Fruit fly (Drosophila melanogaster) whole organism, embryonic: ENCODE measurements around the gene sky.

Experiments
- Aef1 ChIP-seq: fragments of 200-800 bp; sonication (Bioruptor generic); IDR thresholded peaks from 3 replicates; pipeline ENCODE4 v1.3.6; 2022; ENCODE audit warnings: missing biosample characterization, missing genetic modification characterization
- CG10654 ChIP-seq: fragments of 200-800 bp; sonication (Bioruptor generic); optimal IDR thresholded peaks from 2 replicates; lab custom pipeline; 2016; ENCODE audit warnings: missing biosample characterization, missing genetic modification characterization
- CG10959 ChIP-seq: fragments of 200-800 bp; sonication (Bioruptor generic); IDR thresholded peaks from 2 replicates; pipeline ENCODE4 v1.3.6; 2022; ENCODE audit warnings: missing biosample characterization, missing genetic modification characterization
- CG14014 ChIP-seq: fragments of 200-800 bp; sonication (Bioruptor generic); IDR thresholded peaks from 2 replicates; pipeline ENCODE4 v1.3.6; 2022; ENCODE audit warnings: missing biosample characterization, missing genetic modification characterization
- CG1529 ChIP-seq: fragments of 200-800 bp; sonication (Bioruptor generic); optimal IDR thresholded peaks from 3 replicates; lab custom pipeline; 2018; ENCODE audit warnings: missing biosample characterization, missing genetic modification characterization
- CG1647 ChIP-seq: fragments of 200-800 bp; sonication (Bioruptor generic); optimal IDR thresholded peaks from 3 replicates; lab custom pipeline; 2016; ENCODE audit warnings: missing biosample characterization, missing genetic modification characterization
- CG17361 ChIP-seq: fragments of 200-800 bp; sonication (Bioruptor generic); IDR thresholded peaks from 3 replicates; pipeline ENCODE4 v1.3.6; 2022; ENCODE audit warnings: missing biosample characterization, missing genetic modification characterization
- CG18011 ChIP-seq: fragments of 200-800 bp; sonication (Bioruptor generic); optimal IDR thresholded peaks from 2 replicates; lab custom pipeline; 2017; ENCODE audit warnings: missing biosample characterization, missing genetic modification characterization, mild to moderate bottlenecking, moderate library complexity, missing genotype
- CG18262 ChIP-seq: fragments of 200-800 bp; optimal IDR thresholded peaks from 3 replicates; lab custom pipeline; 2019; ENCODE audit warnings: missing biosample characterization, mild to moderate bottlenecking, missing genetic modification characterization, moderate library complexity
- CG2712 ChIP-seq: fragments of 200-800 bp; optimal IDR thresholded peaks from 3 replicates; lab custom pipeline; 2019; ENCODE audit warnings: missing biosample characterization, mild to moderate bottlenecking, missing genetic modification characterization, moderate library complexity
- CG30020 ChIP-seq: fragments of 200-800 bp; optimal IDR thresholded peaks from 2 replicates; lab custom pipeline; 2019; ENCODE audit warnings: missing biosample characterization, mild to moderate bottlenecking, missing genetic modification characterization, moderate library complexity
- CG3065 ChIP-seq: fragments of 200-800 bp; sonication (Bioruptor generic); optimal IDR thresholded peaks from 2 replicates; lab custom pipeline; 2016; ENCODE audit warnings: missing biosample characterization, missing genetic modification characterization
- CG31441 ChIP-seq: fragments of 200-800 bp; sonication (Bioruptor generic); IDR thresholded peaks from 2 replicates; pipeline ENCODE4 v1.3.6; 2022; ENCODE audit warnings: missing biosample characterization, missing genetic modification characterization
- CG32532 ChIP-seq: fragments of 200-800 bp; sonication (Bioruptor generic); IDR thresholded peaks from 2 replicates; pipeline ENCODE4 v1.3.6; 2022; ENCODE audit warnings: missing biosample characterization, missing genetic modification characterization
- CG6765 ChIP-seq: fragments of 200-800 bp; sonication (Bioruptor generic); optimal IDR thresholded peaks from 3 replicates; lab custom pipeline; 2017; ENCODE audit warnings: missing biosample characterization, mild to moderate bottlenecking, missing genetic modification characterization
- CG8478 ChIP-seq: fragments of >200 bp; optimal IDR thresholded peaks from 2 replicates; lab custom pipeline; 2018
- CG9609 ChIP-seq: fragments of 200-800 bp; sonication (Bioruptor generic); optimal IDR thresholded peaks from 3 replicates; lab custom pipeline; 2016; ENCODE audit warnings: missing biosample characterization, missing genetic modification characterization
- CG9727 ChIP-seq: fragments of 200-800 bp; sonication (Bioruptor generic); optimal IDR thresholded peaks from 3 replicates; lab custom pipeline; 2017; ENCODE audit warnings: missing biosample characterization, mild to moderate bottlenecking, missing genetic modification characterization
- CTCF ChIP-seq: fragments of 200-800 bp; sonication (Bioruptor generic); optimal IDR thresholded peaks from 2 replicates; lab custom pipeline; 2017; ENCODE audit warnings: missing biosample characterization, mild to moderate bottlenecking, missing genetic modification characterization, moderate library complexity
- CrebB ChIP-seq: fragments of 200-800 bp; sonication (Bioruptor generic); optimal IDR thresholded peaks from 3 replicates; lab custom pipeline; 2018; ENCODE audit warnings: missing biosample characterization, mild to moderate bottlenecking, missing genetic modification characterization
- D19A ChIP-seq: fragments of 200-800 bp; optimal IDR thresholded peaks from 3 replicates; lab custom pipeline; 2019; ENCODE audit warnings: missing biosample characterization, mild to moderate bottlenecking, missing genetic modification characterization, moderate library complexity
- D19B ChIP-seq: fragments of 200-800 bp; sonication (Bioruptor generic); optimal IDR thresholded peaks from 2 replicates; lab custom pipeline; 2017; ENCODE audit warnings: missing biosample characterization, mild to moderate bottlenecking, missing genetic modification characterization
- Drgx ChIP-seq: fragments of 200-800 bp; sonication (Bioruptor generic); IDR thresholded peaks from 2 replicates; pipeline ENCODE4 v1.3.6; 2022; ENCODE audit warnings: missing biosample characterization, missing genetic modification characterization
- Hr78 ChIP-seq, 2 experiments: fragments of 200-800 bp in 1 of 2; fragments of >200 bp in 1 of 2; sonication (Bioruptor generic) in 1 of 2; optimal IDR thresholded peaks; 2 replicates each; lab custom pipeline; 2017 to 2019; ENCODE audit warnings: missing biosample characterization in 2 of 2, missing genetic modification characterization in 2 of 2, mild to moderate bottlenecking in 1 of 2, moderate library complexity in 1 of 2
- Lpt ChIP-seq: fragments of >200 bp; optimal IDR thresholded peaks from 2 replicates; lab custom pipeline; 2018; ENCODE audit warnings: missing biosample characterization, missing genetic modification characterization
- NfI ChIP-seq: fragments of 200-800 bp; sonication (Bioruptor generic); optimal IDR thresholded peaks from 3 replicates; lab custom pipeline; 2018; ENCODE audit warnings: missing biosample characterization, mild to moderate bottlenecking, missing genetic modification characterization, moderate library complexity
- Oaz ChIP-seq: fragments of 200-800 bp; sonication (Bioruptor generic); IDR thresholded peaks from 2 replicates; pipeline ENCODE4 v1.3.6; 2022; ENCODE audit warnings: missing biosample characterization, missing genetic modification characterization
- Oli ChIP-seq: fragments of 200-800 bp; sonication (Bioruptor generic); optimal IDR thresholded peaks from 2 replicates; lab custom pipeline; 2018; ENCODE audit warnings: missing biosample characterization, mild to moderate bottlenecking, missing genetic modification characterization, moderate library complexity
- Ptx1 ChIP-seq: fragments of 200-800 bp; sonication (Bioruptor generic); IDR thresholded peaks from 2 replicates; pipeline ENCODE4 v1.3.6; 2022; ENCODE audit warnings: missing biosample characterization, missing genetic modification characterization
- Ssrp ChIP-seq: fragments of 200-800 bp; sonication (Bioruptor generic); optimal IDR thresholded peaks from 2 replicates; lab custom pipeline; 2018; ENCODE audit warnings: missing biosample characterization, mild to moderate bottlenecking, missing genetic modification characterization, moderate library complexity
- TFAM ChIP-seq: fragments of 200-800 bp; sonication (Bioruptor generic); optimal IDR thresholded peaks from 2 replicates; lab custom pipeline; 2017; ENCODE audit warnings: missing biosample characterization, missing genetic modification characterization, inconsistent platforms
- ap ChIP-seq: fragments of 200-800 bp; sonication (Bioruptor generic); IDR thresholded peaks from 2 replicates; pipeline ENCODE4 v1.3.6; 2022; ENCODE audit warnings: missing biosample characterization, missing genetic modification characterization
- bbx ChIP-seq: fragments of 200-800 bp; sonication (Bioruptor generic); IDR thresholded peaks from 2 replicates; pipeline ENCODE4 v1.3.6; 2022; ENCODE audit warnings: missing biosample characterization, missing genetic modification characterization; ENCODE audit not compliant: partially characterized antibody
- chif ChIP-seq, 2 experiments: fragments of 200-800 bp; sonication (Bioruptor generic); optimal IDR thresholded peaks; 3 replicates each; lab custom pipeline; 2016; ENCODE audit warnings: missing biosample characterization in 2 of 2, missing genetic modification characterization in 2 of 2
- crp ChIP-seq, 2 experiments: fragments of 200-800 bp; sonication (Bioruptor generic); optimal IDR thresholded peaks; 2 replicates in 1 of 2; 3 replicates in 1 of 2; lab custom pipeline; 2017; ENCODE audit warnings: missing biosample characterization in 2 of 2, missing genetic modification characterization in 2 of 2, mild to moderate bottlenecking in 1 of 2, moderate library complexity in 1 of 2
- en ChIP-seq: fragments of 200-800 bp; sonication (Bioruptor generic); optimal IDR thresholded peaks from 2 replicates; lab custom pipeline; 2016; ENCODE audit warnings: missing biosample characterization, missing genetic modification characterization
- gt ChIP-seq: fragments of 200-800 bp; sonication (Bioruptor generic); IDR thresholded peaks from 2 replicates; pipeline ENCODE4 v1.3.6; 2022; ENCODE audit warnings: missing biosample characterization, missing genetic modification characterization
- ken ChIP-seq: fragments of 200-800 bp; sonication (Bioruptor generic); IDR thresholded peaks from 3 replicates; pipeline ENCODE4 v1.3.6; 2022; ENCODE audit warnings: missing biosample characterization, missing genetic modification characterization
- lmd ChIP-seq: fragments of 200-800 bp; sonication (Bioruptor generic); IDR thresholded peaks from 2 replicates; pipeline ENCODE4 v1.3.6; 2022; ENCODE audit warnings: missing biosample characterization, missing genetic modification characterization
- nau ChIP-seq: fragments of 200-800 bp; sonication (Bioruptor generic); optimal IDR thresholded peaks from 3 replicates; lab custom pipeline; 2017; ENCODE audit warnings: missing biosample characterization, mild to moderate bottlenecking, missing genetic modification characterization, missing genetic modification reagents
- nerfin-2 ChIP-seq: fragments of 200-800 bp; sonication (Bioruptor generic); IDR thresholded peaks from 2 replicates; pipeline ENCODE4 v1.3.6; 2022; ENCODE audit warnings: missing biosample characterization, missing genetic modification characterization; ENCODE audit not compliant: partially characterized antibody
- pan ChIP-seq, 4 experiments: fragments of >200 bp in 3 of 4; fragments of 200-800 bp in 1 of 4; sonication (Bioruptor generic) in 1 of 4; optimal IDR thresholded peaks in 3 of 4; IDR thresholded peaks in 1 of 4; 2 replicates each; pipeline versions ENCODE4 v1.3.6 to Lab custom; 2017 to 2022; ENCODE audit warnings: missing biosample characterization in 2 of 4, missing genetic modification characterization in 2 of 4, mixed read lengths in 1 of 4
- prd ChIP-seq, 3 experiments: fragments of >200 bp in 2 of 3; fragments of 200-800 bp in 1 of 3; sonication (Bioruptor generic) in 1 of 3; optimal IDR thresholded peaks in 2 of 3; IDR thresholded peaks in 1 of 3; 2 replicates in 2 of 3; 3 replicates in 1 of 3; pipeline versions ENCODE4 v1.3.6 to Lab custom; 2017 to 2022; ENCODE audit warnings: missing biosample characterization in 1 of 3, missing genetic modification characterization in 1 of 3
- sens-2 ChIP-seq: fragments of 200-800 bp; sonication (Bioruptor generic); IDR thresholded peaks from 2 replicates; pipeline ENCODE4 v1.3.6; 2022; ENCODE audit warnings: missing biosample characterization, missing genetic modification characterization
- sna ChIP-seq: fragments of 200-800 bp; sonication (Bioruptor generic); IDR thresholded peaks from 2 replicates; pipeline ENCODE4 v1.3.6; 2022; ENCODE audit warnings: missing biosample characterization, missing genetic modification characterization; ENCODE audit not compliant: partially characterized antibody
- stc ChIP-seq: fragments of 200-800 bp; sonication (Bioruptor generic); IDR thresholded peaks from 2 replicates; pipeline ENCODE4 v1.3.6; 2022; ENCODE audit warnings: missing biosample characterization, missing genetic modification characterization
- unpg ChIP-seq: fragments of 200-800 bp; sonication (Bioruptor generic); optimal IDR thresholded peaks from 3 replicates; lab custom pipeline; 2018; ENCODE audit warnings: missing biosample characterization, mild to moderate bottlenecking, missing genetic modification characterization, moderate library complexity
- wdn ChIP-seq: fragments of 200-800 bp; sonication (Bioruptor generic); IDR thresholded peaks from 2 replicates; pipeline ENCODE4 v1.3.6; 2022; ENCODE audit warnings: missing biosample characterization, missing genetic modification characterization

The sky gene

dm6 chr2L:20948625-20949024 lies 29.9 kb upstream of the sky start (continued):
- TF ChIP-seq gt (GFP tag; lab: Robert Waterston, UW) (no peak), Oli (tag; lab: Kevin White, UChicago) (peak; percentile 2), unpg (GFP tag; lab: Kevin White, UChicago) (peak; percentile 5), chif (GFP tag; optimal IDR thresholded peaks at IDR 0.05; lab: Kevin White, UChicago) (peak in 1 of 2 experiments; percentile 21), D19B (GFP tag; lab: Kevin White, UChicago) (no peak), wdn (GFP tag; lab: Robert Waterston, UW) (0 out of 2 replicates have a peak, but pooled peaks have one; percentile 12), nau (GFP tag; lab: Kevin White, UChicago) (no peak), CG18262 (tag; lab: Kevin White, UChicago) (peak; percentile 11), CG9727 (peak; percentile 14), CTCF (no peak), CG17361 (GFP tag; lab: Robert Waterston, UW) (0 out of 3 replicates have a peak, but pooled peaks have one; percentile 9), Hr78 (GFP tag; optimal IDR thresholded peaks at IDR 0.05; lab: Kevin White, UChicago) (no peak), nerfin-2 (GFP tag; lab: Robert Waterston, UW) (no peak), sens-2 (GFP tag; lab: Robert Waterston, UW) (0 out of 2 replicates have a peak, but pooled peaks have one; percentile 14), crp (GFP tag; optimal IDR thresholded peaks at IDR 0.05; lab: Kevin White, UChicago) (no peak), CG1529 (GFP tag; lab: Kevin White, UChicago) (no peak), lmd (GFP tag; lab: Robert Waterston, UW) (no peak)

dm6 chr2L:20944886-20945558 lies 26.3 kb upstream of the sky start:
- peak; percentile 45; the same call in 1 of the 3 replicates for TF ChIP-seq ken (GFP tag; lab: Robert Waterston, UW)
- no peak for TF ChIP-seq ap (GFP tag; lab: Robert Waterston, UW)
- no peak for TF ChIP-seq CG8478 (lab: Kevin White, UChicago)
- no peak for TF ChIP-seq Oaz
- no peak for TF ChIP-seq stc
- no peak for TF ChIP-seq TFAM (GFP tag; lab: Kevin White, UChicago)
- TF ChIP-seq CG6765 (GFP tag; lab: Kevin White, UChicago) = no peak
- no peak for TF ChIP-seq NfI (GFP tag; lab: Kevin White, UChicago)
- TF ChIP-seq bbx (GFP tag; lab: Robert Waterston, UW) = no peak
- no peak for TF ChIP-seq CG10654
- no peak for TF ChIP-seq CG32532 (GFP tag; lab: Robert Waterston, UW)
- TF ChIP-seq CG3065 (GFP tag; lab: Kevin White, UChicago) = no peak
- no peak for TF ChIP-seq CrebB
- peak; percentile 48; the same call in 1 of the 2 replicates for TF ChIP-seq Drgx (GFP tag; lab: Robert Waterston, UW)
- TF ChIP-seq CG31441 (GFP tag; lab: Robert Waterston, UW) = peak; percentile 72
- TF ChIP-seq sna = 0 out of 2 replicates have a peak, but pooled peaks have one; percentile 16
- no peak for TF ChIP-seq CG1647 (GFP tag; lab: Kevin White, UChicago)
- TF ChIP-seq CG2712 (tag; lab: Kevin White, UChicago) = peak; percentile 76
- TF ChIP-seq CG14014 (GFP tag; lab: Robert Waterston, UW) = no peak
- TF ChIP-seq Ssrp (tag; lab: Kevin White, UChicago) = peak; percentile 56
- no peak for TF ChIP-seq Aef1 (GFP tag; lab: Robert Waterston, UW)
- TF ChIP-seq CG10959 (GFP tag; lab: Robert Waterston, UW) = 0 out of 2 replicates have a peak, but pooled peaks have one; percentile 15
- no peak for TF ChIP-seq CG18011 (GFP tag; lab: Kevin White, UChicago)
- TF ChIP-seq prd (optimal IDR thresholded peaks at IDR 0.05; lab: Kevin White, UChicago) = no peak
- peak; percentile 62; the same call in 2 of the 3 replicates for TF ChIP-seq prd (GFP tag; IDR thresholded peaks at IDR 0.05; lab: Robert Waterston, UW)
- peak; percentile 47 for TF ChIP-seq Ptx1 (GFP tag; lab: Robert Waterston, UW)
- TF ChIP-seq en = no peak
- TF ChIP-seq Lpt (GFP tag; lab: Kevin White, UChicago) = no peak
- peak; percentile 39 for TF ChIP-seq D19A (tag; lab: Kevin White, UChicago)
- no peak for TF ChIP-seq pan (optimal IDR thresholded peaks at IDR 0.05; lab: Kevin White, UChicago)
- no peak for TF ChIP-seq pan (GFP tag; optimal IDR thresholded peaks at IDR 0.05 in 1 of 2, IDR thresholded peaks at IDR 0.05 in 1 of 2)
- TF ChIP-seq CG30020 (tag; lab: Kevin White, UChicago) = no peak
- no peak for TF ChIP-seq CG9609
- TF ChIP-seq CG9727 = peak; percentile 28
